Worm (Caenorhabditis elegans): ENCODE data around the gene C25G4.17.

C25G4.17 gene

ce11 chrIV:12416629-12417404 lies 25.0 kb upstream of the C25G4.17 start (continued):
- TF ChIP-seq Y53F4B.3 (GFP tag; IDR thresholded peaks at IDR 0.05) (no peak), ZK185.1 (tag; optimal IDR thresholded peaks at IDR 0.05; ENCODE audit: poor library complexity, severe bottlenecking) (peak; percentile 43), F39B2.1 (GFP tag; IDR thresholded peaks at IDR 0.05) (no peak), T26A5.8 (tag; optimal IDR thresholded peaks at IDR 0.05) (peak; percentile 3), hlh-26 (GFP tag; conservative IDR thresholded peaks at IDR 0.05) (no peak), ceh-79 (tag; optimal IDR thresholded peaks at IDR 0.05) (no peak), mxl-1 (tag; optimal IDR thresholded peaks at IDR 0.05) (peak; percentile 40), ztf-22 (GFP tag; optimal IDR thresholded peaks at IDR 0.05) (no peak), dpff-1 (tag; optimal IDR thresholded peaks at IDR 0.05) (no peak), Y67H2A.10 (GFP tag; conservative IDR thresholded peaks at IDR 0.05) (no peak), madf-10 (tag; optimal IDR thresholded peaks at IDR 0.05) (no peak), let-607 (tag; optimal IDR thresholded peaks at IDR 0.05) (no peak), F10E7.11 (tag; optimal IDR thresholded peaks at IDR 0.05) (no peak), zim-3 (tag; optimal IDR thresholded peaks at IDR 0.05) (peak; percentile 33), fkh-3 (tag; optimal IDR thresholded peaks at IDR 0.05) (no peak), D2030.7 (GFP tag; IDR thresholded peaks at IDR 0.05) (peak; percentile 28; the same call in 1 of the 2 replicates), C17E4.6 (GFP tag; IDR thresholded peaks at IDR 0.05) (no peak), ceh-40 (GFP tag; IDR thresholded peaks at IDR 0.05) (no peak), B0035.1 (tag; optimal IDR thresholded peaks at IDR 0.05) (no peak), F23B12.7 (tag; optimal IDR thresholded peaks at IDR 0.05; ENCODE audit: insufficient read depth) (no peak), him-1 (tag; optimal IDR thresholded peaks at IDR 0.05) (peak; percentile 71), ccch-3 (GFP tag; optimal IDR thresholded peaks at IDR 0.05) (no peak), F22D6.2 (tag; optimal IDR thresholded peaks at IDR 0.05) (no peak), aptf-2 (GFP tag; conservative IDR thresholded peaks at IDR 0.05) (no peak), nfya-1 (tag; optimal IDR thresholded peaks at IDR 0.05; ENCODE audit: borderline replicate concordance, insufficient read depth) (no peak), F37B4.10 (GFP tag; IDR thresholded peaks at IDR 0.05) (no peak), Y56A3A.18 (GFP tag; IDR thresholded peaks at IDR 0.05) (no peak), nhr-179 (tag; optimal IDR thresholded peaks at IDR 0.05) (no peak), ztf-26 (tag; optimal IDR thresholded peaks at IDR 0.05) (peak; percentile 12), B0019.2 (GFP tag; conservative IDR thresholded peaks at IDR 0.05) (no peak), pbrm-1 (GFP tag; IDR thresholded peaks at IDR 0.05) (no peak), ceh-27 (GFP tag; optimal IDR thresholded peaks at IDR 0.05) (no peak), ama-1 (optimal IDR thresholded peaks at IDR 0.05) (no peak), ama-1 (GFP tag; optimal IDR thresholded peaks at IDR 0.05) (no peak), ztf-25 (GFP tag; IDR thresholded peaks at IDR 0.05) (no peak), F33H1.4 (GFP tag; IDR thresholded peaks at IDR 0.05) (peak; percentile 31; the same call in 1 of the 2 replicates), cebp-2 (GFP tag; IDR thresholded peaks at IDR 0.05) (no peak), mes-4 (tag; optimal IDR thresholded peaks at IDR 0.05) (no peak), F52B5.7 (tag; optimal IDR thresholded peaks at IDR 0.05) (no peak), nfyb-1 (GFP tag; IDR thresholded peaks at IDR 0.05) (peak; percentile 41; the same call in 1 of the 2 replicates), snpc-3.4 (tag; optimal IDR thresholded peaks at IDR 0.05) (peak; percentile 62), ztf-6 (GFP tag; IDR thresholded peaks at IDR 0.05) (no peak), tbx-9 (tag; optimal IDR thresholded peaks at IDR 0.05; ENCODE audit: borderline replicate concordance) (no peak), snpc-1.1 (tag; optimal IDR thresholded peaks at IDR 0.05; ENCODE audit: insufficient read depth) (peak; percentile 86), rec-8 (tag; optimal IDR thresholded peaks at IDR 0.05) (no peak), nhr-27 (tag; optimal IDR thresholded peaks at IDR 0.05) (no peak), K11D2.4 (GFP tag; IDR thresholded peaks at IDR 0.05) (no peak)
